Worm (Caenorhabditis elegans) whole organism, L4/young adult: ENCODE measurements around the gene F35A5.1.

Source experiments
- W03F9.2 ChIP-seq: fragments of 150-350 bp; optimal IDR thresholded peaks from 2 replicates; lab custom pipeline; 2014; ENCODE audit warnings: missing biosample characterization, missing genetic modification characterization
- him-1 ChIP-seq: sonication (generic microtip); optimal IDR thresholded peaks from 2 replicates; lab custom pipeline; 2016; ENCODE audit warnings: missing genotype, missing genetic modification reagents, missing genetic modification characterization, missing compliant biosample characterization

- no peak for TF ChIP-seq W03F9.2
- TF ChIP-seq him-1 (tag; lab: Kevin White, UChicago) = no peak
Measured at ce11 chrX:3838670-3839069, 31.4 kb downstream of the F35A5.1 start.
